Worm (Caenorhabditis elegans): Measurements from ENCODE around the gene vit-6.

Gene vit-6

ce11 chrIV:8229523-8229922 lies 31.4 kb upstream of the vit-6 start (continued):
- TF ChIP-seq ceh-58 (GFP tag; IDR thresholded peaks at IDR 0.05): no peak
- peak; percentile 30 for TF ChIP-seq ztf-22 (GFP tag; optimal IDR thresholded peaks at IDR 0.05)
- no peak for TF ChIP-seq nhr-27 (tag; optimal IDR thresholded peaks at IDR 0.05)
- TF ChIP-seq somi-1 (GFP tag; optimal IDR thresholded peaks at IDR 0.05): no peak
- no peak for TF ChIP-seq F10E7.11 (tag; optimal IDR thresholded peaks at IDR 0.05)
- TF ChIP-seq lsl-1 (GFP tag; optimal IDR thresholded peaks at IDR 0.05): no peak
- TF ChIP-seq zim-3 (tag; optimal IDR thresholded peaks at IDR 0.05): no peak
- no peak for TF ChIP-seq dpff-1 (tag; optimal IDR thresholded peaks at IDR 0.05)
- no peak for TF ChIP-seq Y56A3A.18 (GFP tag; IDR thresholded peaks at IDR 0.05)
- TF ChIP-seq ccch-3 (GFP tag; optimal IDR thresholded peaks at IDR 0.05): no peak
- TF ChIP-seq cebp-2 (GFP tag; IDR thresholded peaks at IDR 0.05): no peak
- TF ChIP-seq attf-5 (GFP tag; optimal IDR thresholded peaks at IDR 0.05): peak; percentile 45
- TF ChIP-seq akir-1 (GFP tag; optimal IDR thresholded peaks at IDR 0.05): no peak
- peak in 1 of 2 experiments; percentile 14 for TF ChIP-seq let-607 (tag; optimal IDR thresholded peaks at IDR 0.05)
- peak; percentile 3 for TF ChIP-seq tlf-1 (GFP tag; optimal IDR thresholded peaks at IDR 0.05)
- TF ChIP-seq lin-35 (GFP tag; optimal IDR thresholded peaks at IDR 0.05): no peak
- TF ChIP-seq ztf-28 (GFP tag; IDR thresholded peaks at IDR 0.05): no peak
- TF ChIP-seq madf-10 (tag; optimal IDR thresholded peaks at IDR 0.05): peak; percentile 15
- TF ChIP-seq B0336.3 (GFP tag; IDR thresholded peaks at IDR 0.05): peak; percentile 66
- TF ChIP-seq lin-26 (GFP tag; IDR thresholded peaks at IDR 0.05): no peak
- TF ChIP-seq attf-3 (GFP tag; conservative IDR thresholded peaks at IDR 0.05): no peak
- TF ChIP-seq snpc-1.1 (tag; optimal IDR thresholded peaks at IDR 0.05; ENCODE audit: insufficient read depth): no peak
- TF ChIP-seq hsf-1 (GFP tag; IDR thresholded peaks at IDR 0.05): no peak
- TF ChIP-seq C17E4.6 (GFP tag; IDR thresholded peaks at IDR 0.05): no peak
- no peak for TF ChIP-seq rpc-1 (optimal IDR thresholded peaks at IDR 0.05)
- TF ChIP-seq rpc-1 (tag; optimal IDR thresholded peaks at IDR 0.05): no peak
- TF ChIP-seq mel-28 (tag; optimal IDR thresholded peaks at IDR 0.05; ENCODE audit: borderline replicate concordance): no peak
- no peak for TF ChIP-seq athp-1 (tag; optimal IDR thresholded peaks at IDR 0.05)
- no peak for TF ChIP-seq Y67H2A.10 (GFP tag; conservative IDR thresholded peaks at IDR 0.05)
- TF ChIP-seq ceh-27 (GFP tag; optimal IDR thresholded peaks at IDR 0.05): no peak
- TF ChIP-seq F37B4.10 (GFP tag; IDR thresholded peaks at IDR 0.05): 0 out of 2 replicates have a peak, but pooled peaks have one; percentile 43
- TF ChIP-seq pha-4 (tag; optimal IDR thresholded peaks at IDR 0.05): no peak
- TF ChIP-seq sea-2 (GFP tag; IDR thresholded peaks at IDR 0.05): no peak
- no peak for TF ChIP-seq nhr-179 (tag; optimal IDR thresholded peaks at IDR 0.05)
- no peak for TF ChIP-seq attf-6 (GFP tag; IDR thresholded peaks at IDR 0.05)
- peak; percentile 33 for TF ChIP-seq repo-1 (tag; optimal IDR thresholded peaks at IDR 0.05)
- TF ChIP-seq hlh-26 (GFP tag; conservative IDR thresholded peaks at IDR 0.05): no peak
- peak; percentile 83 for TF ChIP-seq atf-7 (tag; optimal IDR thresholded peaks at IDR 0.05)
- TF ChIP-seq madf-3 (GFP tag; IDR thresholded peaks at IDR 0.05): no peak
- peak; percentile 82 for TF ChIP-seq zfh-2 (GFP tag; conservative IDR thresholded peaks at IDR 0.05)
- TF ChIP-seq F57A8.1 (GFP tag; optimal IDR thresholded peaks at IDR 0.05): no peak
- no peak for TF ChIP-seq fkh-3 (tag; optimal IDR thresholded peaks at IDR 0.05)
- no peak for TF ChIP-seq sptf-2 (GFP tag; optimal IDR thresholded peaks at IDR 0.05)
- no peak for TF ChIP-seq F49E8.2 (tag; optimal IDR thresholded peaks at IDR 0.05; ENCODE audit: insufficient read depth)
- no peak for TF ChIP-seq madf-6 (GFP tag; IDR thresholded peaks at IDR 0.05)
- TF ChIP-seq ceh-91 (GFP tag; IDR thresholded peaks at IDR 0.05): no peak
- no peak for TF ChIP-seq aptf-2 (GFP tag; conservative IDR thresholded peaks at IDR 0.05)
- no peak for TF ChIP-seq unc-130 (GFP tag; optimal IDR thresholded peaks at IDR 0.05)
- no peak for TF ChIP-seq F23B12.7 (tag; optimal IDR thresholded peaks at IDR 0.05; ENCODE audit: insufficient read depth)
- TF ChIP-seq F57C9.4 (tag; optimal IDR thresholded peaks at IDR 0.05): no peak

All from whole organism, young adult.